Fruit fly (Drosophila melanogaster): ENCODE measurements around the gene osa.

The osa gene

dm6 chr3R:17645239-17645638 lies 72.9 kb downstream of the osa start (continued):
- TF ChIP-seq CG30431 (GFP tag; optimal IDR thresholded peaks at IDR 0.05) (no peak), unpg (GFP tag; optimal IDR thresholded peaks at IDR 0.05) (no peak), CG8290 (GFP tag; optimal IDR thresholded peaks at IDR 0.05) (no peak), CG8290 (tag; optimal IDR thresholded peaks at IDR 0.05) (no peak), CG4360 (GFP tag; IDR thresholded peaks at IDR 0.05) (no peak), zen2 (GFP tag; IDR thresholded peaks at IDR 0.05; ENCODE audit: partially characterized antibody) (no peak), CG8944 (GFP tag; optimal IDR thresholded peaks at IDR 0.05) (no peak), Bdp1 (GFP tag; optimal IDR thresholded peaks at IDR 0.05) (peak; percentile 99), ash1 (GFP tag; optimal IDR thresholded peaks at IDR 0.05) (no peak), CG5953 (GFP tag; IDR thresholded peaks at IDR 0.05) (no peak), CG17568 (GFP tag; optimal IDR thresholded peaks at IDR 0.05) (no peak), CG11247 (GFP tag; IDR thresholded peaks at IDR 0.05) (no peak), gfzf (GFP tag; optimal IDR thresholded peaks at IDR 0.05) (no peak), Kr (GFP tag; optimal IDR thresholded peaks at IDR 0.05) (no peak), CG13287 (GFP tag; IDR thresholded peaks at IDR 0.05; ENCODE audit: partially characterized antibody) (peak; percentile 32; the same call in 1 of the 2 replicates), Drgx (GFP tag; IDR thresholded peaks at IDR 0.05) (no peak), B-H1 (GFP tag; IDR thresholded peaks at IDR 0.05) (no peak), Max (GFP tag; optimal IDR thresholded peaks at IDR 0.05) (no peak), Xbp1 (GFP tag; optimal IDR thresholded peaks at IDR 0.05) (no peak)

dm6 chr3R:17644019-17644418 lies 74.1 kb downstream of the osa start:
- TF ChIP-seq crol (GFP tag; IDR thresholded peaks at IDR 0.05), result 0 out of 2 replicates have a peak, but pooled peaks have one; percentile 42
- no peak for TF ChIP-seq p53 (GFP tag; optimal IDR thresholded peaks at IDR 0.05)
- peak; percentile 52 for TF ChIP-seq CG13894 (tag; optimal IDR thresholded peaks at IDR 0.05)
- TF ChIP-seq Ets65A (GFP tag), result peak; percentile 73
- no peak for TF ChIP-seq ftz-f1 (GFP tag; optimal IDR thresholded peaks at IDR 0.05)
- peak; percentile 5 for TF ChIP-seq abd-A (tag; optimal IDR thresholded peaks at IDR 0.05)
